Worm (Caenorhabditis elegans): Measurements from ENCODE around the gene ZK673.1.

Gene ZK673.1

DNA sequence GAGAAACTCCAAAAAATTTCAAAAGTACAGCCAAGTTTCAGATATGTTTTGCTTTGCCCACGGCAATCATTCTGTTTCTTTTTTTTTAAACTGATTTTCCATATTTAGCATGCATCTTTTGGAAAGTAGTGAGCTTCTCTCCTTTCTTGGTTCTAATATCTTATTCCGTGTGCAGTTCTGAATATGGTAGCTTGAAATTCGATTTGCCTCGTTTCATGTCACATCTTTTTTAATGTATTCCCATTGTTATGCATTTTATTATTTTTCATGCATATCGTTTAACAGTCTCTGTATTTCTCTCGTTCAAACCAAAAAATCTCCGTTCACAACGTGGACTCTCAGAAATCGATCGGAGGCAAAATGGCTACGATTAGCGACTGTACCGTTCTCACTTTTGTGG lies 51.5 kb downstream of the ZK673.1 start, which contains the start of gene ZK666.14:
Gene ZK666.14, plus strand, starts transcription at position 301 of the 400 bp plus-strand sequence.
- no peak for TF ChIP-seq F22D6.2 (tag; optimal IDR thresholded peaks at IDR 0.05)
- no peak for TF ChIP-seq nhr-120 (GFP tag; IDR thresholded peaks at IDR 0.05)
- no peak for TF ChIP-seq ceh-100 (GFP tag; IDR thresholded peaks at IDR 0.05)
- TF ChIP-seq cebp-2 (GFP tag; IDR thresholded peaks at IDR 0.05), result no peak
- TF ChIP-seq nhr-80 (tag; optimal IDR thresholded peaks at IDR 0.05), result no peak
- no peak for TF ChIP-seq athp-1 (tag; optimal IDR thresholded peaks at IDR 0.05)
- TF ChIP-seq ztf-25 (GFP tag; IDR thresholded peaks at IDR 0.05), result no peak
- TF ChIP-seq K12H6.12 (tag; optimal IDR thresholded peaks at IDR 0.05), result no peak
- TF ChIP-seq Y79H2A.3 (GFP tag; conservative IDR thresholded peaks at IDR 0.05), result no peak
- no peak for TF ChIP-seq B0336.3 (GFP tag; IDR thresholded peaks at IDR 0.05)
- no peak for TF ChIP-seq B0261.1 (tag; optimal IDR thresholded peaks at IDR 0.05)
- no peak for TF ChIP-seq ztf-22 (GFP tag; optimal IDR thresholded peaks at IDR 0.05)
- no peak for TF ChIP-seq mcd-1 (GFP tag; IDR thresholded peaks at IDR 0.05)
- TF ChIP-seq sptf-2 (GFP tag; optimal IDR thresholded peaks at IDR 0.05), result no peak
- TF ChIP-seq nhr-179 (tag; optimal IDR thresholded peaks at IDR 0.05), result no peak
